Worm (Caenorhabditis elegans): ENCODE measurements around the gene ceh-36.

The ceh-36 gene

DNA sequence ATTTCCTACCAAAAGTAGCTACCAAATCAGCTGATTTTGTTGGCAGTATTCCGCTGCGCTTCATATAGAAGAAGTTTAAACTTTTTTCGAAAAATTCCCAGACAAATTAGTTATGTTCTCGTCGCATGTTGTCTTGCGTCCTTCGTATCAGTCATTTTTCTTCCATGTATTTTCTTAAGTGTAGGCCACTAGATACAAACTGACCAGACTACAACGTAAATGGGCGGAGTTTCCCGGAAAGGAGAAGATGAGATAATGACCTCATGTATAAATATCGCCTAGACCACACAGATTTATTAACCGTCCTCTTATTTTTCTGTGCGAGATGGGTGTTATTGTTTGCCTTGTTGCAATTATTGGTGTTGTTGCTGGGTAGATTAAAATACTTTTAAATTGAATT is 38.9 kb upstream of the ceh-36 start, which contains the start of gene cyp-13B2:
TSS of gene cyp-13B2 (plus strand) at position 301 of the 400 bp plus-strand sequence.
- TF ChIP-seq unc-39 (tag; optimal IDR thresholded peaks at IDR 0.05) (no peak), skn-1 (tag; optimal IDR thresholded peaks at IDR 0.05) (no peak), mab-5 (tag; optimal IDR thresholded peaks at IDR 0.05) (no peak), peb-1 (tag; optimal IDR thresholded peaks at IDR 0.05) (no peak), nhr-129 (tag; optimal IDR thresholded peaks at IDR 0.05) (no peak), ztf-4 (tag; optimal IDR thresholded peaks at IDR 0.05) (no peak), mbf-1 (tag; optimal IDR thresholded peaks at IDR 0.05) (no peak), Y55F3AM.14 (GFP tag; optimal IDR thresholded peaks at IDR 0.05) (no peak), ZK546.5 (tag; optimal IDR thresholded peaks at IDR 0.05) (no peak), nhr-11 (tag; optimal IDR thresholded peaks at IDR 0.05) (no peak), F13H6.1 (tag; optimal IDR thresholded peaks at IDR 0.05) (no peak), sma-9 (GFP tag; optimal IDR thresholded peaks at IDR 0.05) (no peak), sma-9 (tag; optimal IDR thresholded peaks at IDR 0.05) (no peak), unc-55 (GFP tag; optimal IDR thresholded peaks at IDR 0.05) (no peak), blmp-1 (tag; optimal IDR thresholded peaks at IDR 0.05; ENCODE audit: insufficient read depth) (no peak), nhr-6 (tag; optimal IDR thresholded peaks at IDR 0.05) (no peak)

DNA sequence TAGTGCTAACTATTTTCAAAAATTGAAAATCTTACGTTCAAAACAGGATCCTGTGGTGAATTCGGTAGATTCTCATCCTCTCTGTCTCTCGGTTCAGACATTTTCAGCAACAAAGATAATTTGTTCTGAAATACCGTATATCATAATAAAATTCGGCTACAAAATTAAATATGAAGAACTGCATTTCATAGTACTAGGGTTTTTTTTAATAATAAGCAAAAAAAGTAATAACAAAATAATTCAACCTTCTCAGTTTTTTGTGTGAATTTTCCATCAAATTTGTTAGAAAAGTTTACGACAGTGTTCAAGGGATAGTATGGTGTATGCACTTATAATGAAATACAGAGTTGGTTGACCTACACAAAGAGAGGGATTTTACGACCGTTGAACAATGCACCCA is 36.8 kb upstream of the ceh-36 start, which contains the start of gene K06G5.3:
TSS of gene K06G5.3 (minus strand) at position 101 of the 400 bp plus-strand sequence.
- TF ChIP-seq sma-3 (GFP tag; optimal IDR thresholded peaks at IDR 0.05) (no peak), snpc-4 (tag; optimal IDR thresholded peaks at IDR 0.05) (no peak), ZK546.5 (tag; optimal IDR thresholded peaks at IDR 0.05) (no peak)

DNA sequence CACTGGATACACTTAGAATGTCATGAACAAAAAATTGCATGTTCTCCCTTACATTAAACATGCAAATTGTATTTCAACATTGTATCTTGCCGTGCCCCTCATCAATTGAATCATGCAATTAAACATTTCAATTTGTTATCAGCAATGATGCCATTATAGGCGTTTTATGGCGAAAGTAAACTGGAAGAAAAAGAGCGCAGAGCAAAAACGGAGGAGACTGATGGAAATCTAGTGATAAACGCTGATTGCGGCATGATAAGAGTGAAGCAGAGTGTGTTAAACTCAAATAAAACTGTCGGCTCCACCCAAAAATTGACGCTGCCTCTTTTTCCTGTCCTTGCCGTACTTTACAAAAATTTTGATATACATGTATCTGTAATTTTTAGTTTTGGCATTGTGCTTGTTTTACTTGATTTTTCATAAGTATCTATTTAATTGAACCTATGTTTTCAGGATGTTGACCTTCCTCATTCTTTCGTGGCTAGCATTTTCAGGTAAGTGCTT is 28.2 kb upstream of the ceh-36 start, which contains the start of gene K06G5.1:
TSS of gene K06G5.1 (plus strand) at position 454 of the 504 bp plus-strand sequence.
- peak; percentile 60 for TF ChIP-seq sma-9 (GFP tag; optimal IDR thresholded peaks at IDR 0.05)
- TF ChIP-seq sma-9 (tag; optimal IDR thresholded peaks at IDR 0.05) = no peak
- peak; percentile 99 for TF ChIP-seq fos-1 (tag; optimal IDR thresholded peaks at IDR 0.05)
- TF ChIP-seq ztf-4 (tag; optimal IDR thresholded peaks at IDR 0.05) = no peak
- TF ChIP-seq nhr-10 (tag; optimal IDR thresholded peaks at IDR 0.05) = no peak
- TF ChIP-seq F13H6.1 (tag; optimal IDR thresholded peaks at IDR 0.05) = peak; percentile 21
- peak; percentile 25 for TF ChIP-seq skn-1 (tag; optimal IDR thresholded peaks at IDR 0.05)
- TF ChIP-seq lin-13 (GFP tag; optimal IDR thresholded peaks at IDR 0.05) = no peak
- TF ChIP-seq gmeb-1 (tag; optimal IDR thresholded peaks at IDR 0.05) = peak; percentile 35
- TF ChIP-seq crh-2 (tag; optimal IDR thresholded peaks at IDR 0.05) = peak; percentile 71

DNA sequence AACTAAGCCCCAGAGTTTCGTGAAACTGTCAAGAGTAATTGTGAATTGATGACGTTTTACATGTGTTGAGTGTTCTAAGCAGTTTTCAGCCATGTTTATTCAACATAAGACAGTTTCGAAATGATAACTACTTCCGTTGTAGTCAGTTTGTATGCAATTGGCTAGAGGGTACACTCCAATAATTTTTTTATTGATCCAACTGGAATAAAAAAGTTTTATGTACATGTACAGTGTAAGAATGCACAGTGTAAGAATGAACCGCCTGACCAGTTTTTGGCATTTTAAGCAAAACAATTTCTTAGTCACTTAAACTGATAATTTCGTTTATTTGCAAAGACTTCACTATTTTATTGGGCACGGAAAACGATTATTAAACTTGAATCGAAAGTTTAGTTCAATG is 26.9 kb upstream of the ceh-36 start:
- TF ChIP-seq mbf-1 (tag; optimal IDR thresholded peaks at IDR 0.05) (no peak), fos-1 (tag; optimal IDR thresholded peaks at IDR 0.05) (peak; percentile 17), elt-3 (tag; optimal IDR thresholded peaks at IDR 0.05) (no peak)

DNA sequence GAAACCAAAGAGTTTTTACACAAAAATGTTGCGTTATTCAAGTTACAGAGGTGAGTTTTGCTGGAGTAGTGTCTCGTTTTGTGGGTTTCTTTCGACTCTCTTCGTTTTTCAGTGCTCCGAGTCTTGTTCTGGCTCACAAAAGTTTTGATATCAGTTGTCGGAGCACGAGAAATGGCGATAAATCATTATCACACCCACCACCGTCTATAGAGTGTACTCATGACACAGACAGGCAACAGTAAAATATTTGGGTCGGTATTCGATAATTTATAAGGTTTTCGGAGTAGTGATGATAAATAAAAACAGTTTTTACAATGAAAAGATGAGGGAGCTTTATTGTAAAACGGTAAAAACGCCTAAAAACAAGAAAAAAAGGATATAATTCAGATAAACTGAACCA is 21.6 kb upstream of the ceh-36 start, which contains the start of gene ceh-37:
TSS of gene ceh-37 (minus strand) at position 59 of the 400 bp plus-strand sequence.
- TF ChIP-seq unc-39 (tag; optimal IDR thresholded peaks at IDR 0.05) (no peak), Y55F3AM.14 (GFP tag; optimal IDR thresholded peaks at IDR 0.05) (no peak), fos-1 (tag; optimal IDR thresholded peaks at IDR 0.05) (peak; percentile 60), crh-2 (tag; optimal IDR thresholded peaks at IDR 0.05) (peak; percentile 37)

DNA sequence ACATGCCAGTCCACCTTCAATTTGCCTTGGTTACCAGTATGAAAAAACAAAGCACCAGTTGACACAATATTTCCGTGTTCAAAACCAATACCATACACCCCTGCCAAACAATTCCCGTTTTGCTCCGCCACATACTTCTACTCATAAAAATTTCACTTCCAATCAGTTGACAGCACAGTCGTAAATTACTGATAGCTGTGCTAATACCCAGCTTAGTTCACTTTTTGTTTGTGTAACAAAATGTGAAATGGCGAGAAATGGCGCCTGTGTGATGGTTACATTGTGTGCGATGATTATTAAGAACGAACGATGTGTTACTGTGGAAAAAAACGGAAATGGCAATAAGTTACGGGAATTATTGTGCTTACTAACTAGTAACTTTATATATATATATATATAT is 20.0 kb upstream of the ceh-36 start:
- TF ChIP-seq ztf-4 (tag; optimal IDR thresholded peaks at IDR 0.05) (no peak), ZK546.5 (tag; optimal IDR thresholded peaks at IDR 0.05) (no peak), fos-1 (tag; optimal IDR thresholded peaks at IDR 0.05) (peak; percentile 67)

DNA sequence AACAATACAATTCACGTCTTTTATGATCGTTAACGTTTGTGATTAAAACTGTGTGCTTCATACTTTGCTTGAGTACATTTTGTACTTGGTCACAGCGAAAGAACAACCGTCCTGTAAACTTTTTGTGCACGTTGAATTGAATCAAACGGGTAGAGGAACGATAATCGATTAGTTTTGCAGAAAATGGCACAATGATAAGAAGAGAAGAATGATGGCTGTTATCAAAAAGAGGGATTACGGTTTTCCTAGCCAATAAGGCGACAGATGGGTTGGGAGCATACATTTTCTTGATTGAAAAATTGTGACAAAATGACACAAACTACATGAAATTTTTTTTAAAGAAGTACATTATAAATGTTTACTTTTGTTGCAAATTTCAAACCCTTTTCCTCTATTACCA is 7.9 kb upstream of the ceh-36 start:
- TF ChIP-seq unc-55 (GFP tag; optimal IDR thresholded peaks at IDR 0.05) (no peak), sma-9 (GFP tag; optimal IDR thresholded peaks at IDR 0.05) (peak; percentile 72), sma-9 (tag; optimal IDR thresholded peaks at IDR 0.05) (no peak), lsy-2 (tag; optimal IDR thresholded peaks at IDR 0.05) (peak in 1 of 2 experiments; percentile 45), fos-1 (tag; optimal IDR thresholded peaks at IDR 0.05) (peak; percentile 42), ama-1 (optimal IDR thresholded peaks at IDR 0.05) (no peak), gmeb-1 (tag; optimal IDR thresholded peaks at IDR 0.05) (peak; percentile 32), nhr-23 (tag; optimal IDR thresholded peaks at IDR 0.05) (no peak)
